Worm (Caenorhabditis elegans) whole organism, young adult: ENCODE data around the gene henn-1.

Experiments
- lsy-27 ChIP-seq: sonication (generic microtip); optimal IDR thresholded peaks from 2 replicates; lab custom pipeline; 2017; ENCODE audit warnings: missing genetic modification characterization, mild to moderate bottlenecking, missing compliant biosample characterization, antibody characterized with exemption, missing genotype, borderline replicate concordance; ENCODE audit not compliant: insufficient read depth
- mcd-1 ChIP-seq: fragments of 200-800 bp; sonication (Bioruptor generic); IDR thresholded peaks from 2 replicates; pipeline ENCODE4 v1.3.6; 2022; ENCODE audit warnings: missing genetic modification reagents, missing genetic modification characterization, missing compliant biosample characterization
- unc-62 ChIP-seq: fragments of 150-350 bp; optimal IDR thresholded peaks from 2 replicates; lab custom pipeline; 2014; ENCODE audit warnings: missing biosample characterization, missing genetic modification reagents, missing genetic modification characterization
- ztf-25 ChIP-seq: fragments of 200-800 bp; sonication (Bioruptor generic); IDR thresholded peaks from 2 replicates; pipeline ENCODE4 v1.3.6; 2022; ENCODE audit warnings: missing genetic modification reagents, missing genetic modification characterization, missing compliant biosample characterization

DNA sequence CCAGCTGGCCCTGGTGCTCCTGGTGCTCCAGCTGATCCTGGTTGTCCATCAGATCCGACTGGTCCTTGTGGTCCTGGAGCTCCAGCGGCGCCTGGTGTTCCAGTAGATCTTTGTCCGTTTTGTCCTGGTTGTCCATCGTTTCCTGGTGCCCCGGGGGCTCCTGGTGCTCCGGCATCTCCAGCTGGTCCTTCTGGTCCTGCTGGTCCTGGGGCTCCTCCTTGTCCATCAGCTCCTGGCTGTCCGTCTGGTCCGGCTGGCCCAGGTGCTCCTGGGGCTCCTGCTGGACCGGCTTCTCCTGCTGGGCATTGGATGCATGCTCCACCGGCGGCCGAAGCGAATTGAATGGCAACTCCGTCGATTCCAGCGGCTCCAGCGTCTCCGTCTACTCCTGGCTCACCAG is 30.1 kb downstream of the henn-1 start:
- TF ChIP-seq mcd-1 (GFP tag; lab: Robert Waterston, UW) (peak; percentile 27; the same call in 1 of the 2 replicates), lsy-27 (no peak), unc-62 (GFP tag; lab: Kevin White, UChicago) (no peak), ztf-25 (GFP tag; lab: Robert Waterston, UW) (no peak)
